Fruit fly (Drosophila melanogaster): Measurements from ENCODE around the gene Sdr.

Sdr gene

dm6 chr3R:14890064-14890709, 28.2 kb upstream of the Sdr start, which contains the start of the genes CycC and UQCR-C1 (continued):
- TF ChIP-seq Sox102F (GFP tag; optimal IDR thresholded peaks at IDR 0.05) (no peak), Nf-YB (GFP tag; optimal IDR thresholded peaks at IDR 0.05) (no peak), Pdp1 (GFP tag; optimal IDR thresholded peaks at IDR 0.05) (peak in 1 of 2 experiments; percentile 98), Bgb (GFP tag; IDR thresholded peaks at IDR 0.05; ENCODE audit: partially characterized antibody) (peak; percentile 45; the same call in 1 of the 2 replicates), tin (GFP tag; optimal IDR thresholded peaks at IDR 0.05) (no peak), ken (GFP tag; IDR thresholded peaks at IDR 0.05) (no peak), fru (optimal IDR thresholded peaks at IDR 0.05) (no peak), CG13287 (GFP tag; IDR thresholded peaks at IDR 0.05; ENCODE audit: partially characterized antibody) (peak; percentile 32; the same call in 1 of the 2 replicates), Oaz (GFP tag; IDR thresholded peaks at IDR 0.05) (no peak), crp (GFP tag; optimal IDR thresholded peaks at IDR 0.05) (peak; percentile 97 to 99), CG2116 (GFP tag; optimal IDR thresholded peaks at IDR 0.05) (peak; percentile 35), Rfx (GFP tag; IDR thresholded peaks at IDR 0.05) (no peak), nerfin-1 (tag; optimal IDR thresholded peaks at IDR 0.05) (peak; percentile 42), bab2 (GFP tag; optimal IDR thresholded peaks at IDR 0.05) (no peak), chn (GFP tag; optimal IDR thresholded peaks at IDR 0.05) (no peak), CG18011 (GFP tag; optimal IDR thresholded peaks at IDR 0.05) (no peak), CG17186 (GFP tag; optimal IDR thresholded peaks at IDR 0.05) (peak; percentile 94), CG9797 (GFP tag; optimal IDR thresholded peaks at IDR 0.05) (peak; percentile 10), MESR4 (GFP tag; optimal IDR thresholded peaks at IDR 0.05) (peak; percentile 83), CG10979 (tag; optimal IDR thresholded peaks at IDR 0.05) (peak; percentile 5), CG17829 (tag; optimal IDR thresholded peaks at IDR 0.05) (peak; percentile 8), az2 (GFP tag; optimal IDR thresholded peaks at IDR 0.05) (no peak), CG5180 (GFP tag; optimal IDR thresholded peaks at IDR 0.05) (no peak), sna (GFP tag; IDR thresholded peaks at IDR 0.05; ENCODE audit: partially characterized antibody) (no peak), row (GFP tag; IDR thresholded peaks at IDR 0.05) (no peak), CG9437 (GFP tag; optimal IDR thresholded peaks at IDR 0.05) (peak; percentile 57), CG4617 (GFP tag; optimal IDR thresholded peaks at IDR 0.05; ENCODE audit: borderline replicate concordance) (peak; percentile 91), mam (GFP tag; optimal IDR thresholded peaks at IDR 0.05) (no peak), gcm (GFP tag; optimal IDR thresholded peaks at IDR 0.05) (no peak), CG6813 (GFP tag; optimal IDR thresholded peaks at IDR 0.05) (no peak), CG34224 (GFP tag; IDR thresholded peaks at IDR 0.05; ENCODE audit: partially characterized antibody) (0 out of 3 replicates have a peak, but pooled peaks have one; percentile 31), cg (GFP tag; optimal IDR thresholded peaks at IDR 0.05) (peak; percentile 84), CG17359 (tag; optimal IDR thresholded peaks at IDR 0.05) (no peak), CG7357 (GFP tag; IDR thresholded peaks at IDR 0.05) (no peak), Scr (GFP tag; IDR thresholded peaks at IDR 0.05; ENCODE audit: partially characterized antibody) (peak; percentile 32; the same call in 1 of the 2 replicates), peb (GFP tag; IDR thresholded peaks at IDR 0.05) (no peak), klu (GFP tag; IDR thresholded peaks at IDR 0.05) (no peak), chinmo (GFP tag; IDR thresholded peaks at IDR 0.05; ENCODE audit: partially characterized antibody) (0 out of 4 replicates have a peak, but pooled peaks have one; percentile 42), PHDP (tag; optimal IDR thresholded peaks at IDR 0.05) (no peak), so (GFP tag; IDR thresholded peaks at IDR 0.05) (no peak), Adf1 (GFP tag; IDR thresholded peaks at IDR 0.05) (peak; percentile 43), sug (tag; optimal IDR thresholded peaks at IDR 0.05) (peak; percentile 25), ase (GFP tag; IDR thresholded peaks at IDR 0.05) (no peak), gem (tag; optimal IDR thresholded peaks at IDR 0.05) (no peak), dm (GFP tag; optimal IDR thresholded peaks at IDR 0.05) (peak; percentile 15), Hr51 (GFP tag; optimal IDR thresholded peaks at IDR 0.05) (no peak), unc-4 (GFP tag; IDR thresholded peaks at IDR 0.05; ENCODE audit: partially characterized antibody) (no peak; the same call in 1 of the 2 replicates)

All from whole organism, embryonic.